Fruit fly (Drosophila melanogaster): ENCODE data around the gene CG11693.

DNA sequence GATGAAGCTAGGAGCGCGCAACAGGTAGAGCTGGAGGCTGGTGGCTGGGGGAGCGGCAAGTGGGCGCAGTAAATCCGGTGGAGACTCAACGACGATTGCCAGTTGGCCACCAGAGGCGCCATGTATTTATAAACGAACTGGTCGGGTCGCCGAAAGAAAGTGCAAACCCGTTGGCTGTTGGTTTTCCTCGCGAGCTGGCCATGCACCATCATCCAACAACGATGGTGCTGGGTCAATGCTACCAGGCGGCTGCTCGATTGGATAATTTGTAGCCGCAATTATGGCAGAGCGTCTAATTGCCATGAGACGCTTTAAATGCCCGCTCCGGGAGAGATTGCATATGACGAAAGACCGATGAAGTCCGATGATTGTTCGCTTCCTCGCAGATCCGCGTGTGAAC is at the start of gene CG11693:
- TF ChIP-seq al (GFP tag; IDR thresholded peaks at IDR 0.05) (no peak), HHEX (GFP tag; optimal IDR thresholded peaks at IDR 0.05) (no peak)

Measured in whole organism, embryonic.